Worm (Caenorhabditis elegans) whole organism, mixed stage, embryonic: Measurements from ENCODE around the gene F35H12.1.

ENCODE experiments used
- M03D4.4 ChIP-seq: sonication (generic microtip); optimal IDR thresholded peaks from 2 replicates; lab custom pipeline; 2017; ENCODE audit warnings: mild to moderate bottlenecking, missing genetic modification characterization, missing compliant biosample characterization
- bed-3 ChIP-seq: fragments of 200-800 bp; sonication (Bioruptor generic); optimal IDR thresholded peaks from 3 replicates; lab custom pipeline; 2018; ENCODE audit warnings: mild to moderate bottlenecking, missing genetic modification characterization, moderate library complexity, missing compliant biosample characterization
- blmp-1 ChIP-seq: fragments of 150-350 bp; optimal IDR thresholded peaks from 2 replicates; lab custom pipeline; 2014; ENCODE audit warnings: missing biosample characterization, missing genetic modification characterization
- ceh-39 ChIP-seq: fragments of 150-350 bp; optimal IDR thresholded peaks from 2 replicates; lab custom pipeline; 2014; ENCODE audit warnings: missing biosample characterization, missing genetic modification characterization
- ceh-43 ChIP-seq: fragments of 200-800 bp; sonication (Bioruptor generic); optimal IDR thresholded peaks from 2 replicates; lab custom pipeline; 2018; ENCODE audit warnings: mild to moderate bottlenecking, missing genetic modification characterization, moderate library complexity, missing compliant biosample characterization
- ceh-83 ChIP-seq: fragments of 200-800 bp; sonication (Bioruptor generic); optimal IDR thresholded peaks from 2 replicates; lab custom pipeline; 2018; ENCODE audit warnings: mild to moderate bottlenecking, missing genetic modification characterization, missing compliant biosample characterization
- ces-1 ChIP-seq: fragments of 150-350 bp; optimal IDR thresholded peaks from 2 replicates; lab custom pipeline; 2014; ENCODE audit warnings: missing biosample characterization, missing genetic modification reagents, missing genetic modification characterization
- cnd-1 ChIP-seq: fragments of 200-800 bp; sonication (Bioruptor generic); optimal IDR thresholded peaks from 2 replicates; lab custom pipeline; 2018; ENCODE audit warnings: mild to moderate bottlenecking, missing genetic modification characterization, missing compliant biosample characterization
- drap-1 ChIP-seq: fragments of 200-800 bp; sonication (Bioruptor generic); optimal IDR thresholded peaks from 3 replicates; lab custom pipeline; 2018; ENCODE audit warnings: mild to moderate bottlenecking, missing genetic modification characterization, missing compliant biosample characterization
- elt-1 ChIP-seq: sonication (generic microtip); optimal IDR thresholded peaks from 2 replicates; lab custom pipeline; 2017; ENCODE audit warnings: missing genetic modification characterization, mild to moderate bottlenecking, missing compliant biosample characterization, antibody characterized with exemption, moderate library complexity, borderline replicate concordance; ENCODE audit not compliant: insufficient read depth
- elt-3 ChIP-seq: fragments of 150-350 bp; optimal IDR thresholded peaks from 2 replicates; lab custom pipeline; 2014; ENCODE audit warnings: missing biosample characterization, missing genetic modification characterization
- ham-2 ChIP-seq: fragments of 200-800 bp; sonication (Bioruptor generic); optimal IDR thresholded peaks from 2 replicates; lab custom pipeline; 2018; ENCODE audit warnings: mild to moderate bottlenecking, missing genetic modification characterization, missing compliant biosample characterization
- hlh-1 ChIP-seq: fragments of 150-350 bp; optimal IDR thresholded peaks from 2 replicates; lab custom pipeline; 2014; ENCODE audit warnings: missing biosample characterization, missing genetic modification reagents, missing genetic modification characterization
- lin-32 ChIP-seq: fragments of 200-800 bp; sonication (Bioruptor generic); optimal IDR thresholded peaks from 2 replicates; lab custom pipeline; 2018; ENCODE audit warnings: mild to moderate bottlenecking, missing genetic modification characterization, missing compliant biosample characterization
- lsy-2 ChIP-seq: fragments of 150-350 bp; optimal IDR thresholded peaks from 2 replicates; lab custom pipeline; 2014; ENCODE audit warnings: missing biosample characterization, missing genetic modification characterization
- mep-1 ChIP-seq: fragments of 150-350 bp; optimal IDR thresholded peaks from 2 replicates; lab custom pipeline; 2017; ENCODE audit warnings: missing biosample characterization, missing genetic modification reagents, missing genetic modification characterization, inconsistent platforms
- nhr-2 ChIP-seq: fragments of 150-350 bp; optimal IDR thresholded peaks from 2 replicates; lab custom pipeline; 2014; ENCODE audit warnings: missing biosample characterization, missing genetic modification characterization
- nhr-237 ChIP-seq: fragments of 150-350 bp; optimal IDR thresholded peaks from 2 replicates; lab custom pipeline; 2014; ENCODE audit warnings: missing biosample characterization, missing genetic modification characterization
- nhr-28 ChIP-seq: fragments of 150-350 bp; optimal IDR thresholded peaks from 2 replicates; lab custom pipeline; 2014; ENCODE audit warnings: missing biosample characterization, missing genetic modification characterization
- nhr-76 ChIP-seq: sonication (generic microtip); optimal IDR thresholded peaks from 2 replicates; lab custom pipeline; 2017; ENCODE audit warnings: missing biosample characterization, missing genetic modification characterization
- pha-4 ChIP-seq: fragments of 150-350 bp; optimal IDR thresholded peaks from 2 replicates; lab custom pipeline; 2018; ENCODE audit warnings: missing biosample characterization, missing genetic modification reagents, missing genetic modification characterization
- sem-2 ChIP-seq: fragments of 200-800 bp; sonication (Bioruptor generic); optimal IDR thresholded peaks from 2 replicates; lab custom pipeline; 2018; ENCODE audit warnings: mild to moderate bottlenecking, missing genetic modification characterization, missing compliant biosample characterization
- snpc-4 ChIP-seq: fragments of 150-350 bp; optimal IDR thresholded peaks from 2 replicates; lab custom pipeline; 2014; ENCODE audit warnings: missing biosample characterization, missing genetic modification characterization
- sptf-1 ChIP-seq: sonication (generic microtip); optimal IDR thresholded peaks from 2 replicates; lab custom pipeline; 2017; ENCODE audit warnings: mild to moderate bottlenecking, missing genetic modification characterization, moderate library complexity, missing compliant biosample characterization
- unc-120 ChIP-seq: sonication (generic microtip); optimal IDR thresholded peaks from 2 replicates; lab custom pipeline; 2017; ENCODE audit warnings: missing genetic modification characterization, missing compliant biosample characterization; ENCODE audit not compliant: poor library complexity, severe bottlenecking
- unc-62 ChIP-seq: fragments of 150-350 bp; optimal IDR thresholded peaks from 2 replicates; lab custom pipeline; 2014; ENCODE audit warnings: missing biosample characterization, missing genetic modification reagents, missing genetic modification characterization
- ztf-11 ChIP-seq: fragments of 150-350 bp; optimal IDR thresholded peaks from 2 replicates; lab custom pipeline; 2014; ENCODE audit warnings: missing biosample characterization, missing genetic modification characterization

Gene F35H12.1

ce11 chrX:912564-912963, 21.0 kb upstream of the F35H12.1 start:
- TF ChIP-seq snpc-4 (tag; lab: Kevin White, UChicago) (no peak), lin-32 (no peak), ces-1 (no peak), ztf-11 (no peak), pha-4 (tag; lab: Kevin White, UChicago) (no peak), bed-3 (GFP tag; lab: Kevin White, UChicago) (no peak), nhr-2 (no peak), lsy-2 (tag; lab: Kevin White, UChicago) (no peak), drap-1 (GFP tag; lab: Kevin White, UChicago) (no peak), ham-2 (GFP tag; lab: Kevin White, UChicago) (no peak)
- TF ChIP-seq, all 35 proteins: peak for 0

ce11 chrX:912990-913389, 20.6 kb upstream of the F35H12.1 start, which contains the start of gene F35H12.6:
Gene F35H12.6 (plus strand): TSS chrX:913290.
- no peak for TF ChIP-seq M03D4.4 (tag; lab: Kevin White, UChicago)
- TF ChIP-seq ham-2 (GFP tag; lab: Kevin White, UChicago), result no peak
- no peak for TF ChIP-seq pha-4 (tag; lab: Kevin White, UChicago)
- TF ChIP-seq unc-62 (GFP tag; lab: Kevin White, UChicago), result no peak
- TF ChIP-seq nhr-237 (tag; lab: Kevin White, UChicago), result no peak
- TF ChIP-seq elt-1 (tag; lab: Kevin White, UChicago), result no peak
- TF ChIP-seq lsy-2 (tag; lab: Kevin White, UChicago), result no peak
- TF ChIP-seq nhr-2, result no peak
- no peak for TF ChIP-seq bed-3 (GFP tag; lab: Kevin White, UChicago)
- TF ChIP-seq sptf-1 (tag; lab: Kevin White, UChicago), result no peak
- no peak for TF ChIP-seq ceh-83 (GFP tag; lab: Kevin White, UChicago)
- no peak for TF ChIP-seq nhr-28 (tag; lab: Kevin White, UChicago)

- TF ChIP-seq snpc-4 (tag; lab: Kevin White, UChicago), result no peak
- TF ChIP-seq ces-1, result peak; percentile 62
- TF ChIP-seq cnd-1 (tag; lab: Kevin White, UChicago), result no peak
- no peak for TF ChIP-seq nhr-76 (tag; lab: Kevin White, UChicago)
- TF ChIP-seq elt-1 (tag; lab: Kevin White, UChicago), result no peak
- peak; percentile 72 for TF ChIP-seq ceh-39 (tag; lab: Kevin White, UChicago)
- peak; percentile 41 for TF ChIP-seq unc-120 (tag; lab: Kevin White, UChicago)
- peak; percentile 9 for TF ChIP-seq lin-32
Observed at ce11 chrX:915510-915909, 18.1 kb upstream of the F35H12.1 start, which contains the start of gene sel-12. Gene sel-12 (plus strand): TSS chrX:915867.

ce11 chrX:918097-918496, 15.5 kb upstream of the F35H12.1 start, which contains the start of gene F35H12.5:
Gene F35H12.5 (plus strand): TSS chrX:918397.
- no peak for TF ChIP-seq pha-4 (tag; lab: Kevin White, UChicago)

- TF ChIP-seq ceh-43 (GFP tag; lab: Kevin White, UChicago) (no peak), nhr-237 (tag; lab: Kevin White, UChicago) (no peak), nhr-2 (no peak), M03D4.4 (tag; lab: Kevin White, UChicago) (no peak), pha-4 (tag; lab: Kevin White, UChicago) (peak; percentile 12), hlh-1 (tag; lab: Kevin White, UChicago) (no peak), ham-2 (GFP tag; lab: Kevin White, UChicago) (no peak), unc-120 (tag; lab: Kevin White, UChicago) (peak; percentile 26), lsy-2 (tag; lab: Kevin White, UChicago) (no peak), sem-2 (no peak), mep-1 (peak; percentile 70), cnd-1 (tag; lab: Kevin White, UChicago) (no peak)
Observed at ce11 chrX:924495-925008, 9.1 kb upstream of the F35H12.1 start, which contains the start of the genes pifk-1 and tbc-11. Gene pifk-1 (minus strand): TSS chrX:924511. Gene tbc-11 (plus strand): TSS chrX:924958.

ce11 chrX:926125-926524, 7.5 kb upstream of the F35H12.1 start:
- TF ChIP-seq blmp-1 (tag; lab: Kevin White, UChicago) (no peak), pha-4 (tag; lab: Kevin White, UChicago) (no peak), unc-62 (GFP tag; lab: Kevin White, UChicago) (no peak), elt-3 (tag; lab: Kevin White, UChicago) (no peak), mep-1 (no peak), sem-2 (no peak)
